Fruit fly (Drosophila melanogaster) whole organism, embryonic: ENCODE results near the gene Dok.

Experiments
- Bdp1 ChIP-seq: fragments of 200-800 bp; sonication (Bioruptor generic); optimal IDR thresholded peaks from 3 replicates; lab custom pipeline; 2016; ENCODE audit warnings: missing biosample characterization, missing genetic modification characterization
- Blimp-1 ChIP-seq: fragments of 200-800 bp; sonication (Bioruptor generic); optimal IDR thresholded peaks from 3 replicates; lab custom pipeline; 2018; ENCODE audit warnings: missing biosample characterization, missing genetic modification characterization, mild to moderate bottlenecking, moderate library complexity, missing genetic modification reagents
- BtbVII ChIP-seq: fragments of 200-800 bp; sonication (Bioruptor generic); optimal IDR thresholded peaks from 3 replicates; lab custom pipeline; 2017; ENCODE audit warnings: missing biosample characterization, mild to moderate bottlenecking, missing genetic modification characterization
- CG10274 ChIP-seq: fragments of 200-800 bp; sonication (Bioruptor generic); optimal IDR thresholded peaks from 3 replicates; lab custom pipeline; 2017; ENCODE audit warnings: missing biosample characterization, mild to moderate bottlenecking, missing genetic modification characterization
- CG11093 ChIP-seq: fragments of 200-800 bp; sonication (Bioruptor generic); IDR thresholded peaks from 3 replicates; pipeline ENCODE4 v1.3.6; 2022; ENCODE audit warnings: missing biosample characterization, missing genetic modification characterization
- CG11247 ChIP-seq: fragments of 200-800 bp; sonication (Bioruptor generic); IDR thresholded peaks from 2 replicates; pipeline ENCODE4 v1.3.6; 2022; ENCODE audit warnings: missing biosample characterization, missing genetic modification characterization
- CG11456 ChIP-seq: fragments of 200-800 bp; sonication (Bioruptor generic); IDR thresholded peaks from 3 replicates; pipeline ENCODE4 v1.3.6; 2022; ENCODE audit warnings: missing biosample characterization, missing genetic modification characterization
- CG11723 ChIP-seq: fragments of 200-800 bp; sonication (Bioruptor generic); optimal IDR thresholded peaks from 2 replicates; lab custom pipeline; 2017; ENCODE audit warnings: missing biosample characterization, mild to moderate bottlenecking, missing genetic modification characterization
- CG12659 ChIP-seq: fragments of 200-800 bp; sonication (Bioruptor generic); optimal IDR thresholded peaks from 3 replicates; lab custom pipeline; 2017; ENCODE audit warnings: mild to moderate bottlenecking, missing biosample characterization, missing genetic modification reagents, missing genetic modification characterization
- CG12942 ChIP-seq: fragments of 200-800 bp; sonication (Bioruptor generic); optimal IDR thresholded peaks from 3 replicates; lab custom pipeline; 2016; ENCODE audit warnings: missing biosample characterization, missing genetic modification characterization
- CG14965 ChIP-seq: fragments of 200-800 bp; sonication (Bioruptor generic); optimal IDR thresholded peaks from 2 replicates; lab custom pipeline; 2016; ENCODE audit warnings: missing biosample characterization, missing genetic modification characterization, borderline replicate concordance
- CG1529 ChIP-seq: fragments of 200-800 bp; sonication (Bioruptor generic); optimal IDR thresholded peaks from 3 replicates; lab custom pipeline; 2018; ENCODE audit warnings: missing biosample characterization, missing genetic modification characterization
- CG17359 ChIP-seq: fragments of 200-800 bp; sonication (Bioruptor generic); optimal IDR thresholded peaks from 3 replicates; lab custom pipeline; 2018; ENCODE audit warnings: missing biosample characterization, mild to moderate bottlenecking, missing genetic modification characterization, moderate library complexity
- CG17361 ChIP-seq: fragments of 200-800 bp; sonication (Bioruptor generic); IDR thresholded peaks from 3 replicates; pipeline ENCODE4 v1.3.6; 2022; ENCODE audit warnings: missing biosample characterization, missing genetic modification characterization
- CG17568 ChIP-seq: fragments of 200-800 bp; sonication (Bioruptor generic); optimal IDR thresholded peaks from 2 replicates; lab custom pipeline; 2018; ENCODE audit warnings: missing biosample characterization, mild to moderate bottlenecking, missing genetic modification characterization, moderate library complexity
- CG17829 ChIP-seq: fragments of 200-800 bp; optimal IDR thresholded peaks from 2 replicates; lab custom pipeline; 2019; ENCODE audit warnings: missing biosample characterization, mild to moderate bottlenecking, missing genetic modification characterization, moderate library complexity
- CG18476 ChIP-seq: fragments of 200-800 bp; sonication (Bioruptor generic); optimal IDR thresholded peaks from 2 replicates; lab custom pipeline; 2016; ENCODE audit warnings: missing biosample characterization, mild to moderate bottlenecking, missing genetic modification characterization
- CG33213 ChIP-seq: fragments of 200-800 bp; sonication (Bioruptor generic); optimal IDR thresholded peaks from 3 replicates; lab custom pipeline; 2016; ENCODE audit warnings: missing biosample characterization, missing genetic modification characterization
- CG3838 ChIP-seq: fragments of 200-800 bp; sonication (Bioruptor generic); optimal IDR thresholded peaks from 3 replicates; lab custom pipeline; 2016; ENCODE audit warnings: missing biosample characterization, missing genetic modification characterization
- CG3847 ChIP-seq: fragments of 200-800 bp; sonication (Bioruptor generic); IDR thresholded peaks from 2 replicates; pipeline ENCODE4 v1.3.6; 2022; ENCODE audit warnings: missing biosample characterization, missing genetic modification characterization
- CG4404 ChIP-seq: fragments of 200-800 bp; sonication (Bioruptor generic); IDR thresholded peaks from 2 replicates; pipeline ENCODE4 v1.3.6; 2022; ENCODE audit warnings: missing biosample characterization, missing genetic modification characterization
- CG7839 ChIP-seq: fragments of 200-800 bp; sonication (Bioruptor generic); optimal IDR thresholded peaks from 3 replicates; lab custom pipeline; 2018; ENCODE audit warnings: missing biosample characterization, mild to moderate bottlenecking, missing genetic modification characterization, moderate library complexity
- CG8478 ChIP-seq: fragments of >200 bp; optimal IDR thresholded peaks from 2 replicates; lab custom pipeline; 2018
- CG9437 ChIP-seq: fragments of 200-800 bp; sonication (Bioruptor generic); optimal IDR thresholded peaks from 2 replicates; lab custom pipeline; 2018; ENCODE audit warnings: missing biosample characterization, mild to moderate bottlenecking, missing genetic modification characterization
- CTCF ChIP-seq: fragments of 200-800 bp; sonication (Bioruptor generic); optimal IDR thresholded peaks from 2 replicates; lab custom pipeline; 2017; ENCODE audit warnings: missing biosample characterization, mild to moderate bottlenecking, missing genetic modification characterization, moderate library complexity
- CoRest ChIP-seq: fragments of 200-800 bp; sonication (Bioruptor generic); optimal IDR thresholded peaks from 3 replicates; lab custom pipeline; 2018; ENCODE audit warnings: missing biosample characterization, mild to moderate bottlenecking, missing genetic modification characterization, moderate library complexity
- Ets97D ChIP-seq: fragments of 200-800 bp; sonication (Bioruptor generic); optimal IDR thresholded peaks from 3 replicates; lab custom pipeline; 2016; ENCODE audit warnings: missing biosample characterization, missing genetic modification characterization
- GATAe ChIP-seq: fragments of 200-800 bp; sonication (Bioruptor generic); conservative IDR thresholded peaks from 2 replicates; pipeline ENCODE4 v1.3.6; 2022; ENCODE audit warnings: missing biosample characterization, missing genetic modification characterization
- Hmr ChIP-seq: fragments of 200-800 bp; sonication (Bioruptor generic); optimal IDR thresholded peaks from 3 replicates; lab custom pipeline; 2017; ENCODE audit warnings: mild to moderate bottlenecking, missing biosample characterization, missing genetic modification reagents, missing genetic modification characterization
- Hr3 ChIP-seq: fragments of 200-800 bp; sonication (Bioruptor generic); optimal IDR thresholded peaks from 3 replicates; lab custom pipeline; 2016; ENCODE audit warnings: missing biosample characterization, missing genetic modification characterization
- Mad ChIP-seq: fragments of 200-800 bp; sonication (Bioruptor generic); optimal IDR thresholded peaks from 2 replicates; lab custom pipeline; 2016; ENCODE audit warnings: missing biosample characterization, missing genetic modification characterization
- Sry-δ ChIP-seq: fragments of 200-800 bp; sonication (Bioruptor generic); optimal IDR thresholded peaks from 2 replicates; lab custom pipeline; 2016; ENCODE audit warnings: missing biosample characterization, missing genetic modification characterization
- Usf ChIP-seq: fragments of 200-800 bp; sonication (Bioruptor generic); optimal IDR thresholded peaks from 2 replicates; lab custom pipeline; 2017; ENCODE audit warnings: missing genotype, missing biosample characterization, missing genetic modification characterization
- aop ChIP-seq: fragments of 200-800 bp; sonication (Bioruptor generic); IDR thresholded peaks from 2 replicates; pipeline ENCODE4 v1.3.6; 2022; ENCODE audit warnings: missing biosample characterization, missing genetic modification characterization
- cad ChIP-seq: fragments of >200 bp; optimal IDR thresholded peaks from 2 replicates; lab custom pipeline; 2017; ENCODE audit warnings: missing biosample characterization, missing genetic modification characterization
- dm ChIP-seq: fragments of 200-800 bp; sonication (Bioruptor generic); optimal IDR thresholded peaks from 3 replicates; lab custom pipeline; 2016; ENCODE audit warnings: missing biosample characterization, missing genetic modification characterization
- dmrt99B ChIP-seq: fragments of 200-800 bp; sonication (Bioruptor generic); optimal IDR thresholded peaks from 2 replicates; lab custom pipeline; 2018; ENCODE audit warnings: missing biosample characterization, mild to moderate bottlenecking, missing genetic modification characterization, moderate library complexity
- ems ChIP-seq: fragments of 200-800 bp; sonication (Bioruptor generic); optimal IDR thresholded peaks from 3 replicates; lab custom pipeline; 2016; ENCODE audit warnings: missing biosample characterization, missing genetic modification characterization
- fd96Cb ChIP-seq: fragments of 200-800 bp; sonication (Bioruptor generic); optimal IDR thresholded peaks from 2 replicates; lab custom pipeline; 2018; ENCODE audit warnings: missing biosample characterization, mild to moderate bottlenecking, missing genetic modification characterization, moderate library complexity
- hbn ChIP-seq: fragments of 200-800 bp; sonication (Bioruptor generic); IDR thresholded peaks from 2 replicates; pipeline ENCODE4 v1.3.6; 2022; ENCODE audit warnings: missing biosample characterization, missing genetic modification characterization; ENCODE audit not compliant: partially characterized antibody
- hth ChIP-seq: fragments of >200 bp; optimal IDR thresholded peaks from 2 replicates; lab custom pipeline; 2017; ENCODE audit warnings: inconsistent platforms
- jing ChIP-seq: fragments of 200-800 bp; sonication (Bioruptor generic); optimal IDR thresholded peaks from 2 replicates; lab custom pipeline; 2018; ENCODE audit warnings: missing biosample characterization, mild to moderate bottlenecking, missing genetic modification characterization
- kay ChIP-seq: fragments of 200-800 bp; sonication (Bioruptor generic); optimal IDR thresholded peaks from 2 replicates; lab custom pipeline; 2016; ENCODE audit warnings: missing biosample characterization, missing genetic modification characterization
- lola ChIP-seq, 3 experiments: fragments of >200 bp in 2 of 3; fragments of 200-800 bp in 1 of 3; sonication (Bioruptor generic) in 1 of 3; optimal IDR thresholded peaks; 2 replicates each; lab custom pipeline; 2017 to 2019; ENCODE audit warnings: missing biosample characterization in 3 of 3, missing genetic modification characterization in 3 of 3, mild to moderate bottlenecking in 1 of 3, moderate library complexity in 1 of 3
- otp ChIP-seq: fragments of 200-800 bp; sonication (Bioruptor generic); IDR thresholded peaks from 3 replicates; pipeline ENCODE4, ENCODE4 v1.3.6; 2022; ENCODE audit warnings: missing biosample characterization, missing genetic modification characterization
- peb ChIP-seq: fragments of 200-800 bp; sonication (Bioruptor generic); IDR thresholded peaks from 2 replicates; pipeline ENCODE4 v1.3.6; 2022; ENCODE audit warnings: missing biosample characterization, missing genetic modification characterization
- row ChIP-seq: fragments of 200-800 bp; sonication (Bioruptor generic); IDR thresholded peaks from 3 replicates; pipeline ENCODE4 v1.3.6; 2022; ENCODE audit warnings: missing biosample characterization, missing genetic modification characterization
- scrt ChIP-seq: fragments of 200-800 bp; sonication (Bioruptor generic); optimal IDR thresholded peaks from 2 replicates; lab custom pipeline; 2018; ENCODE audit warnings: missing biosample characterization, mild to moderate bottlenecking, missing genetic modification characterization, moderate library complexity
- sqz ChIP-seq: fragments of 200-800 bp; sonication (Bioruptor generic); optimal IDR thresholded peaks from 3 replicates; lab custom pipeline; 2018; ENCODE audit warnings: missing biosample characterization, mild to moderate bottlenecking, missing genetic modification characterization
- sug ChIP-seq: fragments of 200-800 bp; optimal IDR thresholded peaks from 2 replicates; lab custom pipeline; 2019; ENCODE audit warnings: missing biosample characterization, mild to moderate bottlenecking, missing genetic modification characterization, moderate library complexity
- tio ChIP-seq: fragments of 200-800 bp; sonication (Bioruptor generic); optimal IDR thresholded peaks from 2 replicates; lab custom pipeline; 2017; ENCODE audit warnings: missing biosample characterization, missing genetic modification characterization, inconsistent platforms
- tll ChIP-seq, 2 experiments: fragments of 200-800 bp in 1 of 2; fragments of >200 bp in 1 of 2; sonication (Bioruptor generic) in 1 of 2; optimal IDR thresholded peaks; 2 replicates each; lab custom pipeline; 2017 to 2019; ENCODE audit warnings: missing biosample characterization in 2 of 2, missing genetic modification characterization in 2 of 2, mild to moderate bottlenecking in 1 of 2, moderate library complexity in 1 of 2
- yki ChIP-seq: fragments of >200 bp; optimal IDR thresholded peaks from 3 replicates; lab custom pipeline; 2018

Gene Dok

dm6 chrX:7335524-7335991 is 11.5 kb downstream of the Dok start (continued):
- no peak for TF ChIP-seq CG14965 (GFP tag; lab: Kevin White, UChicago)
- no peak for TF ChIP-seq CTCF (GFP tag; lab: Kevin White, UChicago)
- TF ChIP-seq tio (GFP tag; lab: Kevin White, UChicago): no peak
- no peak for TF ChIP-seq CG3847 (GFP tag; lab: Robert Waterston, UW)
- peak; percentile 11 for TF ChIP-seq CoRest (tag; lab: Kevin White, UChicago)
- no peak for TF ChIP-seq GATAe
- no peak for TF ChIP-seq CG3838 (GFP tag; lab: Kevin White, UChicago)
- no peak for TF ChIP-seq Hr3 (GFP tag; lab: Kevin White, UChicago)
- TF ChIP-seq BtbVII: no peak
- no peak for TF ChIP-seq scrt (GFP tag; lab: Kevin White, UChicago)
- TF ChIP-seq tll (GFP tag; optimal IDR thresholded peaks at IDR 0.05; lab: Kevin White, UChicago): peak in 1 of 2 experiments; percentile 7
- TF ChIP-seq sqz (GFP tag; lab: Kevin White, UChicago): no peak
- TF ChIP-seq cad (GFP tag; lab: Kevin White, UChicago): no peak
- TF ChIP-seq Blimp-1 (GFP tag; lab: Kevin White, UChicago): peak; percentile 69
- TF ChIP-seq jing (GFP tag; lab: Kevin White, UChicago): no peak
- TF ChIP-seq Sry-δ (GFP tag; lab: Kevin White, UChicago): no peak
- TF ChIP-seq CG4404 (GFP tag; lab: Robert Waterston, UW): no peak
- no peak for TF ChIP-seq CG9437 (GFP tag; lab: Kevin White, UChicago)
- TF ChIP-seq sug (tag; lab: Kevin White, UChicago): no peak
- no peak for TF ChIP-seq hbn (GFP tag; lab: Robert Waterston, UW)
- no peak for TF ChIP-seq otp (GFP tag; lab: Robert Waterston, UW)
- TF ChIP-seq CG33213: no peak
- TF ChIP-seq CG17359 (tag; lab: Kevin White, UChicago): peak; percentile 38
- no peak for TF ChIP-seq ems (GFP tag; lab: Kevin White, UChicago)
- TF ChIP-seq CG18476 (GFP tag; lab: Kevin White, UChicago): no peak
- TF ChIP-seq CG17829: peak; percentile 59
- peak; percentile 42 for TF ChIP-seq fd96Cb
- peak; percentile 56 for TF ChIP-seq dmrt99B
- TF ChIP-seq CG11247 (GFP tag; lab: Robert Waterston, UW): no peak
- no peak for TF ChIP-seq CG17568 (GFP tag; lab: Kevin White, UChicago)
- TF ChIP-seq CG11093 (GFP tag; lab: Robert Waterston, UW): no peak
- TF ChIP-seq Usf (GFP tag; lab: Kevin White, UChicago): no peak
- TF ChIP-seq Ets97D: no peak
- TF ChIP-seq CG11723 (GFP tag; lab: Kevin White, UChicago): no peak
- TF ChIP-seq CG17361 (GFP tag; lab: Robert Waterston, UW): no peak
- no peak for TF ChIP-seq CG12659
- no peak for TF ChIP-seq CG12942 (GFP tag; lab: Kevin White, UChicago)
- no peak for TF ChIP-seq CG11456 (GFP tag; lab: Robert Waterston, UW)
- TF ChIP-seq CG7839 (tag; lab: Kevin White, UChicago): peak; percentile 37
- no peak for TF ChIP-seq yki (lab: Kevin White, UChicago)
- no peak for TF ChIP-seq CG1529 (GFP tag; lab: Kevin White, UChicago)
- TF ChIP-seq Mad (GFP tag; lab: Kevin White, UChicago): no peak
- no peak for TF ChIP-seq Bdp1 (GFP tag; lab: Kevin White, UChicago)
- no peak for TF ChIP-seq peb (GFP tag; lab: Robert Waterston, UW)
- TF ChIP-seq row (GFP tag; lab: Robert Waterston, UW): peak; percentile 70
- no peak for TF ChIP-seq aop (GFP tag; lab: Robert Waterston, UW)
- TF ChIP-seq dm (GFP tag; lab: Kevin White, UChicago): no peak
- TF ChIP-seq CG10274: no peak
- no peak for TF ChIP-seq hth (lab: Kevin White, UChicago)
- TF ChIP-seq lola (GFP tag; optimal IDR thresholded peaks at IDR 0.05; lab: Kevin White, UChicago): peak in 1 of 3 experiments; percentile 58
- TF ChIP-seq CG8478 (lab: Kevin White, UChicago): no peak
- no peak for TF ChIP-seq Hmr (GFP tag; lab: Kevin White, UChicago)
- no peak for TF ChIP-seq kay
